In the genomic region with DNA sequence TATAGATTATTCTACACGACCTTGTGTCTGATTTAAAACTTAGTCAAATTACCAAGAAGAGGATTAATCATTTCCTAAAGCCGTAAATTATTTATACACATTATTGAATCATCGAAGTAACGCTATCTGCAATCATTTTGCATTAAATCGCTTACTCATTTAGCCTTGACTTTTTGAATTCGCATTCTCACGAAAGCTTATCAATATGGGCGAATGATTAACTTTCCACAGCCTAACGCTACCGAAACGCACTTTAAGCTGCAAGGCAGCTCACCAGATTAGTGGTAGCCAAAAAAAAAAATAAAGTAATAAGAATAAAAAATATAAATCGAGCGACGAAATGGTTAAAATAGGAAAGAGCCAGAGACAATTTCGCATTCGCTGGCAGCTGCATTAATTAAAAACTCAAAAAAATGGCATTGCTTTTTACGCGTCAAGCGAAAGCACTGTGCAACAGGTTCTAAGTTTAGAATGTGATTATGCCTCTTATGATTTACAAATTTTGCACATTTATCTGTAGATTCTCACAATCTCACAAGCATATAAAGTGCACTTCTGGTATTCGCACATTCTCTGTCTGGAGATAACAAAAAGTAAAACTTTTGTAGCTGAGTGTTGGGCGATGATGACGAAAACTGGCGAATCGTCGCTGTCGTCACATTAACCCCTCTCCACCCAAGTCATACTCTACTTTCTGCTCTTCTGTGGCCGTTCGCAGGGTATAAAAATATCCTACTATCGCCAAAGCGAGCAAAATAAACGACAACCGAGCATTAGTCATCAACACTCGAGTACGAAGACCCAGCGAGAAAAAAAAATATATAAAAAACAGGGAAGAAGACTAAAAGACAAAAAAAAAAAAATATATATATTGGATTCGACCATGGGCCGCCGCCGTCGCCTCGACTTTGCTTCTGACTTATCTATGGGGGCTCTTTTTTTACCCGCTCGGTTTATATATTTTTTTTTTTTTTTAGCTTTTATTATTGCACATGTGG, we compare ENCODE assay signal across 2 fruit fly cellular contexts.
TF ChIP-seq lines count a peak whose summit lies in the region.

No protein-coding gene starts in this region.

TF ChIP-seq in whole organism, embryonic, 481 proteins besides CTCF, POLR2A, EP300 and RAD21 (continued from another document and continues in another):
- TF ChIP-seq bcd (GFP tag; optimal IDR thresholded peaks at IDR 0.05; lab: Kevin White, UChicago): peak; percentile 53
- TF ChIP-seq Lhr (GFP tag; optimal IDR thresholded peaks at IDR 0.05; lab: Kevin White, UChicago): no peak
- TF ChIP-seq CG9817 (tag; optimal IDR thresholded peaks at IDR 0.05; lab: Kevin White, UChicago): peak; percentile 72
- TF ChIP-seq danr (GFP tag; IDR thresholded peaks at IDR 0.05; lab: Robert Waterston, UW): peak; percentile 43; the same call in 1 of the 2 replicates
- TF ChIP-seq Sox102F (GFP tag; optimal IDR thresholded peaks at IDR 0.05; lab: Kevin White, UChicago): peak; percentile 65
- peak; percentile 48 for TF ChIP-seq Dad (GFP tag; optimal IDR thresholded peaks at IDR 0.05; lab: Kevin White, UChicago)
- no peak for TF ChIP-seq p53 (GFP tag; optimal IDR thresholded peaks at IDR 0.05; lab: Kevin White, UChicago)
- no peak for TF ChIP-seq nerfin-2 (GFP tag; IDR thresholded peaks at IDR 0.05; lab: Robert Waterston, UW; ENCODE audit: partially characterized antibody)
- no peak for TF ChIP-seq pfk (GFP tag; optimal IDR thresholded peaks at IDR 0.05; lab: Kevin White, UChicago)
- peak; percentile 18 for TF ChIP-seq ab (GFP tag; optimal IDR thresholded peaks at IDR 0.05; lab: Kevin White, UChicago)
- peak; percentile 27 for TF ChIP-seq nmo (GFP tag; optimal IDR thresholded peaks at IDR 0.05; lab: Kevin White, UChicago)
- TF ChIP-seq HLH4C (GFP tag; IDR thresholded peaks at IDR 0.05; lab: Robert Waterston, UW; ENCODE audit: partially characterized antibody): no peak
- no peak for TF ChIP-seq tna (GFP tag; IDR thresholded peaks at IDR 0.05; lab: Robert Waterston, UW; ENCODE audit: partially characterized antibody)
- TF ChIP-seq CG1832 (GFP tag; optimal IDR thresholded peaks at IDR 0.05; lab: Kevin White, UChicago): no peak
- peak; percentile 66 for TF ChIP-seq CG11504 (tag; optimal IDR thresholded peaks at IDR 0.05; lab: Kevin White, UChicago)
- TF ChIP-seq CHES-1-like (GFP tag; optimal IDR thresholded peaks at IDR 0.05; lab: Kevin White, UChicago): peak; percentile 31
- TF ChIP-seq dpn (GFP tag; optimal IDR thresholded peaks at IDR 0.05; lab: Kevin White, UChicago): peak; percentile 65 to 68
- peak; percentile 63; the same call in 1 of the 2 replicates for TF ChIP-seq toy (GFP tag; IDR thresholded peaks at IDR 0.05; lab: Robert Waterston, UW)
- TF ChIP-seq z (GFP tag; IDR thresholded peaks at IDR 0.05; lab: Robert Waterston, UW): no peak
- peak; percentile 41 for TF ChIP-seq CG1792 (GFP tag; optimal IDR thresholded peaks at IDR 0.05; lab: Kevin White, UChicago)
- peak; percentile 32 for TF ChIP-seq Blimp-1 (GFP tag; optimal IDR thresholded peaks at IDR 0.05; lab: Kevin White, UChicago)
- TF ChIP-seq CG32772 (GFP tag; IDR thresholded peaks at IDR 0.05; lab: Robert Waterston, UW): peak; percentile 51
- peak; percentile 56 for TF ChIP-seq CG30403 (GFP tag; optimal IDR thresholded peaks at IDR 0.05; lab: Kevin White, UChicago)
- peak; percentile 75 for TF ChIP-seq luna (GFP tag; optimal IDR thresholded peaks at IDR 0.05; lab: Kevin White, UChicago)
- peak; percentile 15 for TF ChIP-seq CG33213 (GFP tag; optimal IDR thresholded peaks at IDR 0.05; lab: Kevin White, UChicago)
- TF ChIP-seq Aef1 (GFP tag; IDR thresholded peaks at IDR 0.05; lab: Robert Waterston, UW): peak; percentile 71; the same call in 2 of the 3 replicates
- TF ChIP-seq crc (GFP tag; optimal IDR thresholded peaks at IDR 0.05; lab: Kevin White, UChicago): peak; percentile 53
- no peak for TF ChIP-seq gt (GFP tag; IDR thresholded peaks at IDR 0.05; lab: Robert Waterston, UW)
- TF ChIP-seq exex (tag; optimal IDR thresholded peaks at IDR 0.05; lab: Kevin White, UChicago): no peak
- peak; percentile 11 for TF ChIP-seq CG30431 (GFP tag; optimal IDR thresholded peaks at IDR 0.05; lab: Kevin White, UChicago)
- peak; percentile 2 for TF ChIP-seq Sry-δ (GFP tag; optimal IDR thresholded peaks at IDR 0.05; lab: Kevin White, UChicago)
- TF ChIP-seq da (GFP tag; optimal IDR thresholded peaks at IDR 0.05; lab: Kevin White, UChicago): peak; percentile 23
- TF ChIP-seq jigr1 (GFP tag; IDR thresholded peaks at IDR 0.05; lab: Robert Waterston, UW): 0 out of 3 replicates have a peak, but pooled peaks have one; percentile 13
- TF ChIP-seq cato (GFP tag; optimal IDR thresholded peaks at IDR 0.05; lab: Kevin White, UChicago; ENCODE audit: borderline replicate concordance): no peak
- peak; percentile 61; the same call in 1 of the 3 replicates for TF ChIP-seq Mrtf (GFP tag; IDR thresholded peaks at IDR 0.05; lab: Robert Waterston, UW)
- TF ChIP-seq CG16863 (GFP tag; optimal IDR thresholded peaks at IDR 0.05; lab: Kevin White, UChicago): peak; percentile 41
- TF ChIP-seq ara (GFP tag; IDR thresholded peaks at IDR 0.05; lab: Robert Waterston, UW): peak; percentile 54
- TF ChIP-seq CG14050 (GFP tag; IDR thresholded peaks at IDR 0.05; lab: Robert Waterston, UW): peak; percentile 60; the same call in 2 of the 3 replicates
- TF ChIP-seq CG13424 (tag; optimal IDR thresholded peaks at IDR 0.05; lab: Kevin White, UChicago): peak; percentile 42
- TF ChIP-seq yki (optimal IDR thresholded peaks at IDR 0.05; lab: Kevin White, UChicago): no peak
- peak; percentile 90 for TF ChIP-seq Ets65A (GFP tag; lab: Kevin White, UChicago)
- TF ChIP-seq CG4707 (GFP tag; optimal IDR thresholded peaks at IDR 0.05; lab: Kevin White, UChicago): no peak
- peak; percentile 86 for TF ChIP-seq lab (GFP tag; optimal IDR thresholded peaks at IDR 0.05; lab: Kevin White, UChicago)
- TF ChIP-seq hb (GFP tag; IDR thresholded peaks at IDR 0.05; lab: Robert Waterston, UW; ENCODE audit: partially characterized antibody): no peak
- peak; percentile 14 for TF ChIP-seq NC2β (GFP tag; optimal IDR thresholded peaks at IDR 0.05; lab: Kevin White, UChicago)
- TF ChIP-seq wek (GFP tag; optimal IDR thresholded peaks at IDR 0.05; lab: Kevin White, UChicago): no peak
- TF ChIP-seq nom (GFP tag; optimal IDR thresholded peaks at IDR 0.05; lab: Kevin White, UChicago): peak; percentile 93
- peak; percentile 41 for TF ChIP-seq CG10654 (GFP tag; optimal IDR thresholded peaks at IDR 0.05; lab: Kevin White, UChicago)
- TF ChIP-seq dati (GFP tag; IDR thresholded peaks at IDR 0.05; lab: Robert Waterston, UW): no peak
- no peak for TF ChIP-seq CG1529 (GFP tag; optimal IDR thresholded peaks at IDR 0.05; lab: Kevin White, UChicago)
- no peak for TF ChIP-seq Hr39 (optimal IDR thresholded peaks at IDR 0.05; lab: Kevin White, UChicago)
- no peak for TF ChIP-seq CG8290 (GFP tag; optimal IDR thresholded peaks at IDR 0.05; lab: Kevin White, UChicago)
- peak in 1 of 2 experiments; percentile 93 for TF ChIP-seq CG8290 (tag; optimal IDR thresholded peaks at IDR 0.05; lab: Kevin White, UChicago)
- TF ChIP-seq CG6272 (GFP tag; IDR thresholded peaks at IDR 0.05; lab: Robert Waterston, UW): peak; percentile 56
- peak; percentile 62; the same call in 1 of the 2 replicates for TF ChIP-seq CG7372 (GFP tag; IDR thresholded peaks at IDR 0.05; lab: Robert Waterston, UW)
- TF ChIP-seq CG5245 (GFP tag; optimal IDR thresholded peaks at IDR 0.05; lab: Kevin White, UChicago): no peak
- peak; percentile 58 for TF ChIP-seq HHEX (GFP tag; optimal IDR thresholded peaks at IDR 0.05; lab: Kevin White, UChicago)
- peak; percentile 76 for TF ChIP-seq CG15514 (GFP tag; optimal IDR thresholded peaks at IDR 0.05; lab: Kevin White, UChicago)

TF ChIP-seq in whole organism, prepupa, 60 proteins besides CTCF, POLR2A, EP300 and RAD21 (continued from another document):
- TF ChIP-seq cyc (GFP tag; optimal IDR thresholded peaks at IDR 0.05; lab: Kevin White, UChicago): peak; percentile 96
- peak; percentile 84 for TF ChIP-seq fd85E (GFP tag; optimal IDR thresholded peaks at IDR 0.05; lab: Kevin White, UChicago)
- TF ChIP-seq topi (GFP tag; optimal IDR thresholded peaks at IDR 0.05; lab: Kevin White, UChicago): peak; percentile 95
- peak; percentile 86 for TF ChIP-seq CG11902 (GFP tag; optimal IDR thresholded peaks at IDR 0.05; lab: Kevin White, UChicago)
- peak; percentile 81 for TF ChIP-seq CG32006 (GFP tag; optimal IDR thresholded peaks at IDR 0.05; lab: Kevin White, UChicago)
- TF ChIP-seq esn (GFP tag; optimal IDR thresholded peaks at IDR 0.05; lab: Kevin White, UChicago): peak; percentile 93
- peak; percentile 93 for TF ChIP-seq Sox102F (GFP tag; optimal IDR thresholded peaks at IDR 0.05; lab: Kevin White, UChicago)
- TF ChIP-seq CG34406 (GFP tag; optimal IDR thresholded peaks at IDR 0.05; lab: Kevin White, UChicago): peak; percentile 88
- peak; percentile 89 for TF ChIP-seq OdsH (GFP tag; optimal IDR thresholded peaks at IDR 0.05; lab: Kevin White, UChicago)
- TF ChIP-seq lz (GFP tag; optimal IDR thresholded peaks at IDR 0.05; lab: Kevin White, UChicago): peak; percentile 93
- peak; percentile 90 for TF ChIP-seq CG8319 (GFP tag; optimal IDR thresholded peaks at IDR 0.05; lab: Kevin White, UChicago)
- peak; percentile 61 for TF ChIP-seq CG4318 (GFP tag; optimal IDR thresholded peaks at IDR 0.05; lab: Kevin White, UChicago)
- TF ChIP-seq dsx (GFP tag; optimal IDR thresholded peaks at IDR 0.05; lab: Kevin White, UChicago; ENCODE audit: poor library complexity, severe bottlenecking): peak; percentile 83
- TF ChIP-seq CG16779 (tag; optimal IDR thresholded peaks at IDR 0.05; lab: Kevin White, UChicago): peak; percentile 65
